Worm (Caenorhabditis elegans) whole organism, L2 larva: ENCODE results near the gene C06G3.8.

ENCODE experiments used
- R02D3.7 ChIP-seq: fragments of 150-350 bp; optimal IDR thresholded peaks from 2 replicates; lab custom pipeline; 2014; ENCODE audit warnings: missing biosample characterization, missing genetic modification characterization
- Y55F3AM.14 ChIP-seq: fragments of 200-800 bp; sonication (Bioruptor generic); optimal IDR thresholded peaks from 2 replicates; lab custom pipeline; 2018; ENCODE audit warnings: mild to moderate bottlenecking, missing genetic modification characterization, missing compliant biosample characterization
- ZK546.5 ChIP-seq: sonication (generic microtip); optimal IDR thresholded peaks from 2 replicates; lab custom pipeline; 2017; ENCODE audit warnings: missing biosample characterization, missing genetic modification characterization
- alr-1 ChIP-seq: fragments of 150-350 bp; optimal IDR thresholded peaks from 2 replicates; lab custom pipeline; 2014; ENCODE audit warnings: missing biosample characterization, missing genetic modification characterization
- ama-1 ChIP-seq: fragments of 150-350 bp; optimal IDR thresholded peaks from 2 replicates; lab custom pipeline; 2018; ENCODE audit warnings: inconsistent platforms
- blmp-1 ChIP-seq: sonication (generic microtip); optimal IDR thresholded peaks from 2 replicates; lab custom pipeline; 2017; ENCODE audit warnings: missing genetic modification characterization, mild to moderate bottlenecking, missing compliant biosample characterization, antibody characterized with exemption, moderate library complexity; ENCODE audit not compliant: insufficient read depth
- ceh-16 ChIP-seq: fragments of 150-350 bp; optimal IDR thresholded peaks from 2 replicates; lab custom pipeline; 2014; ENCODE audit warnings: missing biosample characterization, missing genetic modification characterization
- ceh-82 ChIP-seq: fragments of 150-350 bp; optimal IDR thresholded peaks from 2 replicates; lab custom pipeline; 2014; ENCODE audit warnings: missing biosample characterization, missing genetic modification characterization
- crh-2 ChIP-seq: sonication (generic microtip); optimal IDR thresholded peaks from 2 replicates; lab custom pipeline; 2017; ENCODE audit warnings: missing biosample characterization, missing genetic modification characterization
- dmd-4 ChIP-seq: sonication (generic microtip); optimal IDR thresholded peaks from 2 replicates; lab custom pipeline; 2017; ENCODE audit warnings: missing biosample characterization, missing genetic modification characterization
- egl-27 ChIP-seq: sonication (generic microtip); optimal IDR thresholded peaks from 3 replicates; lab custom pipeline; 2017; ENCODE audit warnings: missing biosample characterization, missing genetic modification reagents, missing genetic modification characterization
- elt-3 ChIP-seq: sonication (generic microtip); optimal IDR thresholded peaks from 2 replicates; lab custom pipeline; 2017; ENCODE audit warnings: missing biosample characterization, missing genetic modification characterization
- fos-1 ChIP-seq: fragments of 150-350 bp; optimal IDR thresholded peaks from 2 replicates; lab custom pipeline; 2014; ENCODE audit warnings: missing biosample characterization, missing genetic modification characterization
- lin-13 ChIP-seq: fragments of 150-350 bp; optimal IDR thresholded peaks from 2 replicates; lab custom pipeline; 2014; ENCODE audit warnings: missing biosample characterization, missing genetic modification reagents, missing genetic modification characterization
- lin-39 ChIP-seq: fragments of 150-350 bp; optimal IDR thresholded peaks from 2 replicates; lab custom pipeline; 2014; ENCODE audit warnings: missing biosample characterization, missing genetic modification reagents, missing genetic modification characterization
- lsy-2 ChIP-seq, 2 experiments: fragments of 150-350 bp in 1 of 2; sonication (generic microtip) in 1 of 2; optimal IDR thresholded peaks; 2 replicates each; lab custom pipeline; 2014 to 2017; ENCODE audit warnings: missing biosample characterization in 2 of 2, missing genetic modification characterization in 2 of 2
- mbf-1 ChIP-seq: sonication (generic microtip); optimal IDR thresholded peaks from 2 replicates; lab custom pipeline; 2017; ENCODE audit warnings: missing biosample characterization, missing genetic modification characterization
- nhr-10 ChIP-seq: sonication (generic microtip); optimal IDR thresholded peaks from 2 replicates; lab custom pipeline; 2017; ENCODE audit warnings: missing biosample characterization, missing genetic modification characterization
- nhr-11 ChIP-seq: fragments of 150-350 bp; optimal IDR thresholded peaks from 2 replicates; lab custom pipeline; 2014; ENCODE audit warnings: missing biosample characterization, missing genetic modification characterization
- nhr-12 ChIP-seq: fragments of 150-350 bp; optimal IDR thresholded peaks from 2 replicates; lab custom pipeline; 2014; ENCODE audit warnings: missing biosample characterization, missing genetic modification characterization
- nhr-129 ChIP-seq: fragments of 150-350 bp; optimal IDR thresholded peaks from 2 replicates; lab custom pipeline; 2014; ENCODE audit warnings: missing biosample characterization, missing genetic modification characterization
- nhr-21 ChIP-seq: fragments of 150-350 bp; optimal IDR thresholded peaks from 2 replicates; lab custom pipeline; 2014; ENCODE audit warnings: missing biosample characterization, missing genetic modification characterization
- nhr-237 ChIP-seq: fragments of 150-350 bp; optimal IDR thresholded peaks from 2 replicates; lab custom pipeline; 2014; ENCODE audit warnings: missing biosample characterization, missing genetic modification characterization
- nhr-25 ChIP-seq: fragments of 150-350 bp; sonication (generic microtip); optimal IDR thresholded peaks from 3 replicates; lab custom pipeline; 2014; ENCODE audit warnings: missing biosample characterization, missing genetic modification characterization
- nhr-6 ChIP-seq: fragments of 150-350 bp; optimal IDR thresholded peaks from 2 replicates; lab custom pipeline; 2014; ENCODE audit warnings: missing biosample characterization, missing genetic modification characterization
- nhr-77 ChIP-seq: fragments of 150-350 bp; optimal IDR thresholded peaks from 2 replicates; lab custom pipeline; 2014; ENCODE audit warnings: missing biosample characterization, missing genetic modification characterization
- peb-1 ChIP-seq: fragments of 150-350 bp; optimal IDR thresholded peaks from 2 replicates; lab custom pipeline; 2014; ENCODE audit warnings: missing biosample characterization, missing genetic modification characterization
- sem-4 ChIP-seq: fragments of 150-350 bp; optimal IDR thresholded peaks from 2 replicates; lab custom pipeline; 2014; ENCODE audit warnings: missing biosample characterization, missing genetic modification reagents, missing genetic modification characterization
- skn-1 ChIP-seq: sonication (generic microtip); optimal IDR thresholded peaks from 2 replicates; lab custom pipeline; 2017; ENCODE audit warnings: missing biosample characterization, missing genetic modification characterization
- sma-3 ChIP-seq: sonication (generic microtip); optimal IDR thresholded peaks from 2 replicates; lab custom pipeline; 2016; ENCODE audit warnings: missing genetic modification reagents, missing genetic modification characterization, missing compliant biosample characterization
- sma-9 ChIP-seq, 2 experiments: fragments of 150-350 bp in 1 of 2; sonication (generic microtip) in 1 of 2; optimal IDR thresholded peaks; 2 replicates each; lab custom pipeline; 2014 to 2016; ENCODE audit warnings: missing genetic modification characterization in 2 of 2, mild to moderate bottlenecking in 1 of 2, missing biosample characterization in 1 of 2, missing compliant biosample characterization in 1 of 2, missing genetic modification reagents in 1 of 2, moderate library complexity in 1 of 2
- unc-39 ChIP-seq: fragments of 150-350 bp; optimal IDR thresholded peaks from 2 replicates; lab custom pipeline; 2014; ENCODE audit warnings: missing biosample characterization, missing genetic modification characterization
- unc-55 ChIP-seq: fragments of 150-350 bp; sonication (generic microtip); optimal IDR thresholded peaks from 3 replicates; lab custom pipeline; 2014; ENCODE audit warnings: missing biosample characterization, missing genetic modification reagents, missing genetic modification characterization
- zag-1 ChIP-seq: fragments of 150-350 bp; optimal IDR thresholded peaks from 2 replicates; lab custom pipeline; 2014; ENCODE audit warnings: missing biosample characterization, missing genetic modification characterization
- ztf-11 ChIP-seq: sonication (generic microtip); optimal IDR thresholded peaks from 2 replicates; lab custom pipeline; 2017; ENCODE audit warnings: missing biosample characterization, missing genetic modification characterization
- ztf-4 ChIP-seq: fragments of 150-350 bp; optimal IDR thresholded peaks from 2 replicates; lab custom pipeline; 2014; ENCODE audit warnings: missing biosample characterization, missing genetic modification characterization

Gene C06G3.8

ce11 chrIV:7067446-7067845 is 35.1 kb upstream of the C06G3.8 start:
- TF ChIP-seq nhr-6 (no peak), ceh-16 (no peak), skn-1 (tag; lab: Kevin White, UChicago) (no peak), crh-2 (no peak), lin-39 (tag; lab: Kevin White, UChicago) (no peak), lin-13 (GFP tag; lab: Kevin White, UChicago) (no peak), sma-3 (no peak), nhr-129 (tag; lab: Kevin White, UChicago) (no peak), Y55F3AM.14 (GFP tag; lab: Kevin White, UChicago) (no peak), R02D3.7 (no peak), nhr-25 (tag; lab: Kevin White, UChicago) (no peak), sma-9 (GFP tag; optimal IDR thresholded peaks at IDR 0.05; lab: Kevin White, UChicago) (no peak), sma-9 (tag; optimal IDR thresholded peaks at IDR 0.05; lab: Kevin White, UChicago) (no peak), nhr-10 (tag; lab: Kevin White, UChicago) (no peak), sem-4 (tag; lab: Kevin White, UChicago) (no peak), ZK546.5 (tag; lab: Kevin White, UChicago) (no peak), alr-1 (tag; lab: Kevin White, UChicago) (no peak), nhr-11 (no peak), ztf-4 (no peak), lsy-2 (tag; optimal IDR thresholded peaks at IDR 0.05; lab: Kevin White, UChicago) (no peak), blmp-1 (tag; lab: Kevin White, UChicago) (no peak)

DNA sequence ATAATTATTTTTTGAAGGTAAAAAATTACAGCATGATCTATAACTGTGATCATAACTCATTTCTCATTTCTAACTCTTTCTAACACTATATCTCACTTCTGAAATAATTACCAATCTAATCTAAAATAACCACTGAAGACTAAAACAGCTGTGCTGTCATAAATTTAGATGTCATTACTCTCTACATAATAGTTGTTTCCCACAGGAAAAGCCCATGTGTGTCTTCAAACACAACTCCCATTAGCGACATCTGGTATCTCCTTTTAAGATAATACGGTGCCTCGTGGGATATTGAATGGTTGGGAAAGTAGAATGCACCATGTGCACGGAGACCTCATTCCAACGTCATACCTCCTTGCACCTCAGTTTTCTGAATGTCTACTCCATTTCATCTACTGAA is 32.7 kb upstream of the C06G3.8 start, which contains the start of gene Y43B11AL.1:
Gene Y43B11AL.1, plus strand, starts transcription at position 301 of the 400 bp plus-strand sequence.
- no peak for TF ChIP-seq egl-27
- no peak for TF ChIP-seq alr-1 (tag; lab: Kevin White, UChicago)
- no peak for TF ChIP-seq dmd-4 (tag; lab: Kevin White, UChicago)
- TF ChIP-seq ceh-82 (tag; lab: Kevin White, UChicago): no peak
- no peak for TF ChIP-seq nhr-129 (tag; lab: Kevin White, UChicago)
- no peak for TF ChIP-seq lin-39 (tag; lab: Kevin White, UChicago)
- TF ChIP-seq sma-9 (GFP tag; optimal IDR thresholded peaks at IDR 0.05; lab: Kevin White, UChicago): no peak
- no peak for TF ChIP-seq sma-9 (tag; optimal IDR thresholded peaks at IDR 0.05; lab: Kevin White, UChicago)
- TF ChIP-seq Y55F3AM.14 (GFP tag; lab: Kevin White, UChicago): no peak
- no peak for TF ChIP-seq unc-55 (GFP tag; lab: Kevin White, UChicago)
- TF ChIP-seq zag-1 (tag; lab: Kevin White, UChicago): no peak
- no peak for TF ChIP-seq nhr-11
- no peak for TF ChIP-seq mbf-1 (tag; lab: Kevin White, UChicago)
- TF ChIP-seq nhr-77: no peak
- no peak for TF ChIP-seq fos-1 (tag; lab: Kevin White, UChicago)
- TF ChIP-seq ztf-11: no peak

ce11 chrIV:7062697-7063096 is 30.3 kb upstream of the C06G3.8 start:
- no peak for TF ChIP-seq Y55F3AM.14 (GFP tag; lab: Kevin White, UChicago)
- no peak for TF ChIP-seq peb-1 (tag; lab: Kevin White, UChicago)
- no peak for TF ChIP-seq sem-4 (tag; lab: Kevin White, UChicago)
- no peak for TF ChIP-seq ceh-16
- no peak for TF ChIP-seq alr-1 (tag; lab: Kevin White, UChicago)
- TF ChIP-seq egl-27: no peak
- TF ChIP-seq lin-39 (tag; lab: Kevin White, UChicago): no peak
- TF ChIP-seq nhr-237 (tag; lab: Kevin White, UChicago): no peak
- TF ChIP-seq ceh-82 (tag; lab: Kevin White, UChicago): no peak
- TF ChIP-seq R02D3.7: no peak
- TF ChIP-seq, all 48 proteins: peak for 0

DNA sequence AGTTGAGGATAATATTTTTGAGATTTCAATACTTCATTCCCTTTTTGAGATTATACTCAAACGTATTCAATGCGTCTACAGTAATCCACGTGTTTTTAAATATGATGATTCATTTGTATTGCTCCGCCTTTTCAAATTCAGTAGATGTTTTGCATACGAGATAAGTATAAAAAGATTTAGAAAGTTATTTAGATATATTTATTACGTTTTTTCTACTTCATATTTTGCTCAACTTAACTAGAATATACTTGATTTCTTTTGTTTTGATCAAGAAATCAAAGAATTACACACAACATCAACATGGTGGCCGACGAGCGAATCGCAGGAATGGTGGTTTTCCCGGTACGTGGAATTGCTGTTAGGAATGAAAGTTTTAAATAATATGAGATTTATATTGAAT is 25.3 kb upstream of the C06G3.8 start, which contains the start of gene srx-50:
Gene srx-50, plus strand, starts transcription at position 301 of the 400 bp plus-strand sequence.
- TF ChIP-seq nhr-12 (tag; lab: Kevin White, UChicago) (no peak), unc-39 (tag; lab: Kevin White, UChicago) (no peak), nhr-21 (tag; lab: Kevin White, UChicago) (no peak)

DNA sequence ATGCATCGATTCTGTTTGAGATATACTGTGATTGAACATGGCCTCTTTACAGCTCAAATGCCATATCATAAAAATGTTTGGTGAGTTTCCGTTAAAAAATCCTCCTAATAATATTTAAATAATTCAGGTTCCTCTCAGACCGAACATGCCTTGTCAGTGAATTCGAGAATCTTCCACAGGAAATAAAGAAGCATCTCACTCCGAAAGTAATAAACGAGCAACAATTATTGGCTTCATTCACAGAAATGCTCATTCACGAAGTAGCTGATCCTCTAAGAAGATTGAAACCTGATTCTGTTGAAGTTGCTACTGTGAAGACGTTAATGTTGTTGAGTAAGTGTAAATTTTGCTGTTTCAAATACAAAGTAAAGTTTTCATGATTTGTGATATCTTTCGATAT is 19.8 kb upstream of the C06G3.8 start:
- TF ChIP-seq R02D3.7: no peak
- no peak for TF ChIP-seq elt-3 (tag; lab: Kevin White, UChicago)
- TF ChIP-seq ama-1 (lab: Kevin White, UChicago): no peak
- no peak for TF ChIP-seq nhr-237 (tag; lab: Kevin White, UChicago)
- TF ChIP-seq Y55F3AM.14 (GFP tag; lab: Kevin White, UChicago): no peak
- TF ChIP-seq nhr-25 (tag; lab: Kevin White, UChicago): no peak
- no peak for TF ChIP-seq peb-1 (tag; lab: Kevin White, UChicago)
